Fruit fly (Drosophila melanogaster) Kc167 (cell line): ENCODE data around the gene CG14186.

Source experiments
- Myc ChIP-seq: fragments of >200 bp; optimal IDR thresholded peaks from 2 replicates; lab custom pipeline; 2017; ENCODE audit warnings: missing external identifiers
- Sin3A ChIP-seq: fragments of >200 bp; optimal IDR thresholded peaks from 2 replicates; lab custom pipeline; 2018; ENCODE audit warnings: missing external identifiers
- h ChIP-seq: fragments of >200 bp; optimal IDR thresholded peaks from 3 replicates; lab custom pipeline; 2018; ENCODE audit warnings: missing external identifiers
- insv ChIP-seq: fragments of >200 bp; optimal IDR thresholded peaks from 3 replicates; lab custom pipeline; 2018; ENCODE audit warnings: missing external identifiers
- psq ChIP-seq: fragments of >200 bp; optimal IDR thresholded peaks from 2 replicates; lab custom pipeline; 2017; ENCODE audit warnings: missing external identifiers
- ttk ChIP-seq: sonication (Bioruptor generic); optimal IDR thresholded peaks from 2 replicates; lab custom pipeline; 2017; ENCODE audit warnings: missing external identifiers

CG14186 gene

DNA sequence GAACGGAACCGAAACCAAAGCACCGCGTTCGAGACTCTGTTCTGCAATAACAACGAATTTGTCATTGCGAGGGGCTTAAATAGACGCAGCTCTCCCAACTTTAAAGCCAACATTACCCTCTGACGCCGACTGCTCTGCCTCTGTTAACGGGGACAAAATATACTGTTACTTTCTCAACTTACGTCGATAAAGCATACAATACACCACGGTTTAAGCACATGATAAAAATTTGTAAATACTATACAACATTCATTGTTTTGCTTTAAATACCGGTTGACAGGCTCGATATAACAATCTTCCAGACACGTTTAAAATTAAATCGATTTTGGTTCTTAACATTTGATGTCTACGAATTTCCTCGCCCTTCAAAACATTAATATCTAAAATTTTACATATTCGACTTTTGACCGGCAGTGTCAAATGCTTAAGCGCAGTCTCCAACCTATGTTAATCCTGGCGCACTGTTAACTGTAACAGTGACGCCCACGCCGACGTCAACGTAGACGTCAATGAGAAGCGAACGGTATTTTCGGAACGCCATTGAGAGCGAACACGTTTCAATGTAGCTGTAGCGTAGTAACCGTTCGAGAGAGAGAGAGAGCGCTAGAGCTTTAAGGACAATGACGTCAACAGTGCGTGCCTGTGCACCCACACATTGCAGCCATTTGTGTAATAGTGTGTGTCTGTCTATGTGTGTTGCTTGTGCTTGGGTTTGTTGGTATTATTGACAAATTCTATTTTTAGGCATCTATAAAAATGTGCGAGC is at the start of gene CG14186:
Gene CG14186, minus strand, starts transcription at position 51 of the 766 bp plus-strand sequence.
- no peak for TF ChIP-seq ttk (lab: Kevin White, UChicago)
- no peak for TF ChIP-seq insv (lab: Kevin White, UChicago)
- no peak for TF ChIP-seq h (lab: Kevin White, UChicago)
- TF ChIP-seq Sin3A (lab: Kevin White, UChicago) = no peak
- TF ChIP-seq psq = no peak

DNA sequence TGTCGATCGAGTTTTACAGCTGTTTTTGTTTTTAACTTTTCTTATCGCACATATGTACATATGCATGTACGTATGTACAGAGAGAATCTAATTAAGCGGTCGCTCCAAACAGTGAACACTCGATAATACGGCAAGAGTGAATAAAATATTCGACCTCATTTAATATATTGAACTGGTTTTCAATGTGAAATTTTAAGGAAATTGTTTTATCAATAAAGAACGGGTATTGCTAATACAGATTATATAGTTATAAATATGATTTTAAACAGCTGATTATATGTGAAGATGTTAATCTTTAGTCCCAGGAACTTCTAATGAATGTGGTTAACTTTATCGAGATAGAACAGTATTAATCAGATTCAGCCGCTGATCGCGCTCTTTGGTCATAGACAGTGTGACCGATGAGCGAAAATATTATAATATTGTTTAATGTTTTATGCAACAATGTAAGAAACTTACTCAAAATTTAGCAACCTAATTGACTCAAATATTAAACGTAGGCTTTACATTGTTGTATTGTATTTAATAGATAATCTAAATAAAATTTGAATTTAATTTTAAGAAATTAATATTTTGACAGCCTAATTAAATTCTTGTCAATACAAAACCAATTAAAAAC is 37.1 kb upstream of the CG14186 start, which contains the start of gene CG7328:
Gene CG7328, minus strand, starts transcription at position 19 of the 619 bp plus-strand sequence.
- no peak for TF ChIP-seq h (lab: Kevin White, UChicago)
- TF ChIP-seq ttk (lab: Kevin White, UChicago) = no peak
- no peak for TF ChIP-seq insv (lab: Kevin White, UChicago)

DNA sequence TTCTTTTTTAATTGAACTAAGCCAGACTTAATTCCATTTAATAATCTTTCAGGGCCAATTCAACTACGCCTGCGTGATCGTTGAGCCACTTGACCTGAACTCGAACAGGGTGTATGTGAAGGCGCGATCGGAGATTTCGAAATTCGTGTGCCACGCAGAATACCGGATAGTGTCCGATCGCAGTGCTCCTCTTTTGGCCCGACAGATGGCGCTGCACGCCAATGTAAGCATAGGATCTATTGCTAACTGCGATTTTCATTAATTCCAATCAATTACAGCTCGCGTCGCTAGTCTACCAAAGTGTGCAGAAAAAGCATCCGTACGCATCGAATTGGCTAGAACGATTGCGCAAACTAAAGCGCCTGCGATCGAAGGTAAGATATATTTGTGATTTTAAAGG is 34.7 kb upstream of the CG14186 start:
- TF ChIP-seq ttk (lab: Kevin White, UChicago) = no peak
- no peak for TF ChIP-seq h (lab: Kevin White, UChicago)
- no peak for TF ChIP-seq psq
- TF ChIP-seq insv (lab: Kevin White, UChicago) = no peak
- no peak for TF ChIP-seq Sin3A (lab: Kevin White, UChicago)
- no peak for TF ChIP-seq Myc (lab: Kevin White, UChicago)

DNA sequence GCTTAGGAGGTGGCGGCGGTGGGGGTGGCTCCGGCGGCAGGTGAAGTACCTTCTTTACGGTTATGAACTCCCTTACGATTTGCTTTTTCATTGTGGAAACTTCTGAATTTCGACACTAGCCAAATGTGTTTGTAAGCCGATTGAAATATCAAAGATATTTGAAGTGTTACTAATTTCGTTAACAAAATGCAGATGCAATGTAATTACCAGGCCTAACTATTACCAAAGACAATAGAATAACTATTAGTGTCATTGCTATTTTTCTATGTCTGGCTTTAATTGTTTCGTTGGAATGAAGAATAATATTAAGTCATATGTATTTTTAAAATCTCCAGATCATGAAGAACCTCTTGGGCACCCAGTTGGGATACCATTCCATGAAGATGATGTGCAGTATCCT is 29.5 kb upstream of the CG14186 start, which contains the start of gene CG7335:
Gene CG7335, minus strand, starts transcription at position 101 of the 400 bp plus-strand sequence.
- TF ChIP-seq insv (lab: Kevin White, UChicago) (no peak), h (lab: Kevin White, UChicago) (no peak), Myc (lab: Kevin White, UChicago) (no peak), Sin3A (lab: Kevin White, UChicago) (no peak), ttk (lab: Kevin White, UChicago) (no peak), psq (no peak)

DNA sequence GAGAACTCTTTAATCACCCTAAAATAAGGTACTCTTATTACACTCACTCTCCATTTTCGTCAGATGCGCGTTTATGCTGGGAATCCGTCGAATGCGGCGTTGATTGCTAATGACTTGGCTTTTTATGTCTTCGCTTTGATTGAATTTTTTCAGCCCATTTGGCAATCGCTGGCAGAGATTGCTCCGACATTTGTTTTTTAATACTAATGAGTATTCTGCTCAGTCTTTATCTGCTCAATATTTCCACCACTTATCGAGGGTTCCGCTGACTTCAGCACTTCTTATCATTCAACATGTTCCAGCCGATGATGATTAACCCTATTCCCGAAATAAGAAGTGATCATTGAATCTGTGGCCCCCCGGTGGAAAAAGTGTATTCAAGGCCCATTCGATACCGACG is 28.0 kb upstream of the CG14186 start, which contains the start of gene obst-J:
Gene obst-J, minus strand, starts transcription at position 101 of the 400 bp plus-strand sequence.
- no peak for TF ChIP-seq h (lab: Kevin White, UChicago)
- TF ChIP-seq Sin3A (lab: Kevin White, UChicago) = no peak
- TF ChIP-seq psq = no peak
- TF ChIP-seq Myc (lab: Kevin White, UChicago) = no peak
- TF ChIP-seq insv (lab: Kevin White, UChicago) = no peak
- no peak for TF ChIP-seq ttk (lab: Kevin White, UChicago)

DNA sequence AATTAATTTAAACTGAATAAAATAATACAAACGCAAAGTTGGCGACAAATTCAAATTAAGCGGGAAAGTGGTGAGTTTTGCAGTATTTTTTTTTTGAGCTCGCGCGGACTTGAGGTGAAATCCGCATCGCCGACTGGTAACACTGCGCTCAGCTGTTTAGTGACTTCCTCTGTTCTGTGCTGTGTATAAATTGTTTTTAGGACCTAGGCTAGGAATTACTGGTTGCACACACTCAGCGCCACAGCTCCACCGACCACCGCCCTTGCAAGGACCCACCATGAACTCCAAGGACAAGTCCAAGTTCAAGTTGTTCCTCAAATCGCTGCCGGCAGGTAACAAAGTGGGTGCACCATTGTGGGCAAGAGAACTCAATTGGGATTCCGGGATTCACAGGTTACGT is 25.4 kb upstream of the CG14186 start, which contains the start of gene gig:
Gene gig, plus strand, starts transcription at position 150 of the 400 bp plus-strand sequence.
- no peak for TF ChIP-seq ttk (lab: Kevin White, UChicago)
- TF ChIP-seq insv (lab: Kevin White, UChicago) = no peak
- no peak for TF ChIP-seq h (lab: Kevin White, UChicago)
- TF ChIP-seq Sin3A (lab: Kevin White, UChicago) = no peak
- no peak for TF ChIP-seq Myc (lab: Kevin White, UChicago)
- TF ChIP-seq psq = no peak

DNA sequence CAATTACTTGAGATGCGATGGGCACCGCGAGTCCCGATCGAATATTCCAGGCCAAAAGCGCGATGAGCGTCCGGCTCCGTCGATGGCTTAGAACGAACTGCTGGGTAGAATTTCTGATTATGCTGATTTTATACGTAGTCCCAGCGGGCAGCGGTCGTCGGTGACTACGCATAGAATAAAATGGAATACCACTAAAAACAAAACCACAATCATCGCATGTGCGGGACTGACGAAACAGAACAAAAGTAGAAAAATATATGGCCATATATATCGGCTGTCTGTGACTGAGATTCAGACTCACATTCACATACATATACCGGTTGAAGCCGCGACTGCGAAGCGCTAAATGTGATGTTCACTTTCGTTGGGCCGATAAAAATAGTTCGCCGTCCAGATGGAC is 23.7 kb upstream of the CG14186 start, which contains the start of gene CG7365:
Gene CG7365, minus strand, starts transcription at position 101 of the 400 bp plus-strand sequence.
- TF ChIP-seq insv (lab: Kevin White, UChicago) = no peak
- TF ChIP-seq ttk (lab: Kevin White, UChicago) = no peak
- TF ChIP-seq psq = no peak
- TF ChIP-seq h (lab: Kevin White, UChicago) = no peak

DNA sequence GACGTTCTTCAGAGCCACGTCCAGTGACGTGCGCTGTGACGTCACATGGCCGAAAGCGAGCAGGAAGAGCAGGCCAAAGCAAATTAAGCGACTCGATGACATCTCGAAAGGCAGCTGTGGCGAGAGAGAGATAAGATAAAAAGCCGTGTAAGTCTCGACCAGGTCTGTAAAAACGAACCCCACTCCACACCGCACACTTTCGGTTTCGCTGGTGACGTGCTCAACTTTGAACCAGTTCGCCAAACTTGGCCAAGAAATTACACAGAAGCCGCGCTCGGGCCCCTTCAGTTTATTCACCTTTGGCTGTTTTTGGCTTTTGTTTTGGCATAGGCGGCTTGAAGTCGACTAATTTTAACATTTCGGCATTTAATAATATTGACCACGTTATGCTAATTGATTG is 22.5 kb upstream of the CG14186 start:
- TF ChIP-seq Sin3A (lab: Kevin White, UChicago) (no peak), ttk (lab: Kevin White, UChicago) (no peak), h (lab: Kevin White, UChicago) (no peak), Myc (lab: Kevin White, UChicago) (no peak), insv (lab: Kevin White, UChicago) (no peak), psq (no peak)

DNA sequence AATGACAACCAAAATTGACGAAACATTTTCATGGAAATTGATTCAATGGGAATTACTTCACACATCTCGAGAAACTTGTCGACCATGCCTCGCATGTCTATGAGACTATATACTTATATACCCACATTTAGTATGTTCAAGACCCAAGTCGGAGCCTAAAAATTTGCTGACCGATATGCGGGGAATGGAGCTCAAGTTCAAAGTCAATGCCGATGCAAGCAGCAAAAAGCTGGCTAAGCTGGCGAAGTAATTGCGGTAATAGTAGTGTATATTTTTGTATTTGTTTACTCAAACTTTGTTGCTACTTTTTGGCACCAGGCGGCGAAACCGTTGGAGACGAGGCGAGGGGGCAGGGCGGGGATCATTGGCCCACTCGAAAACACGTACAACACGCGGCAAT is 19.4 kb upstream of the CG14186 start:
- TF ChIP-seq h (lab: Kevin White, UChicago) (no peak), Sin3A (lab: Kevin White, UChicago) (no peak), psq (no peak), Myc (lab: Kevin White, UChicago) (no peak), insv (lab: Kevin White, UChicago) (no peak), ttk (lab: Kevin White, UChicago) (no peak)

DNA sequence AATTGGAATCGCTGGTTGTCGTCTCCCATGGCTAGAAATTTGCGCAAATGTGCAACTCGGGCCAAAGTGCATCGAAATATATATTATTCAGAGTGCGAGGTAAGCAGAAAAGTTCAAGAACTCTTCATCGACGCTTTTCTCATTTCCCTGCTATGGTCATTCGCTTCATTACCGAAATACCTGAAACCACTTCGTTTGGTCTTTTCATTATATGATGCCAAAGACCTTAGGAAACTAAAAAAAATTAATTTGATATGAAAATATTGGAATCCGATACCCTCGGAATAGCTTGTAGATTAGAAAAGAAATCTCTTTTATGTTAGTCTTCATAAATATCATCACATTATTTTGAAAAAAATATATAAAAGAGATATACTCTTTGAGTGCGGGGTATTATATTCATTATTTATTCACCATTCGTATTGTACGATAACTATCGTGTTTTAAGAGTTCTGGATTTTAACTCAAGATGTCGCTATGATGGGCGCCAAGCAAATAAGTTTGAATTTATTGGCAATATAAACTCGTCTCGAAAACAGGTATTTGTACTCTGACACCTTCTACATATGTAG is 9.3 kb upstream of the CG14186 start, which contains the start of gene CG14187:
Gene CG14187, minus strand, starts transcription at position 51 of the 572 bp plus-strand sequence.
- no peak for TF ChIP-seq Sin3A (lab: Kevin White, UChicago)
- no peak for TF ChIP-seq h (lab: Kevin White, UChicago)
- TF ChIP-seq psq = no peak
- TF ChIP-seq insv (lab: Kevin White, UChicago) = no peak
- no peak for TF ChIP-seq ttk (lab: Kevin White, UChicago)
- TF ChIP-seq Myc (lab: Kevin White, UChicago) = no peak

DNA sequence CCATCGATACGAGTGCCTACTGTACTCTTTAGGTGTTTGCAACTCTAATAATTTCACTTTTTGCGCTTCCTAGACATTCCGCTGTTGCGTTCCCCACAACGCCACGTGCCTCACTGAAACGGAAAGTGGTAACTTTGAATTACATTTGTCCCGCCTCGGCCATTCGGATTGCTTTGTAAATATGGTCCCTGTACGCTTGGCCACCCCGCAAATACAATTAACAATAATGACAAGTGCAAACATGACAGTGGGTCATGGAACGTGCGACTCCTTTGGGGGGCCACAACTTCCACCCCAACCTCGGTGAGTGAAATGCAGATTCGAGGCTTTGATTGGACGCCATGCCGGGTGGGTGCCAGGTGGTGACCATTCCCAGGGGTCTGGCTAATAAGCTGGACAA is 7.8 kb upstream of the CG14186 start, which contains the start of gene Ir76b:
Gene Ir76b, minus strand, starts transcription at position 101 of the 400 bp plus-strand sequence.
- TF ChIP-seq ttk (lab: Kevin White, UChicago) = no peak
- TF ChIP-seq psq = no peak
- TF ChIP-seq Myc (lab: Kevin White, UChicago) = no peak
- TF ChIP-seq Sin3A (lab: Kevin White, UChicago) = no peak
